Worm (Caenorhabditis elegans) whole organism, L2 larva: Measurements from ENCODE around the gene W06A7.2.

Experiments
- C34F6.9 ChIP-seq: fragments of 150-350 bp; optimal IDR thresholded peaks from 2 replicates; lab custom pipeline; 2014; ENCODE audit warnings: missing biosample characterization, missing genetic modification characterization
- F13H6.1 ChIP-seq: sonication (generic microtip); optimal IDR thresholded peaks from 2 replicates; lab custom pipeline; 2016; ENCODE audit warnings: missing genetic modification characterization, missing compliant biosample characterization
- Y55F3AM.14 ChIP-seq: fragments of 200-800 bp; sonication (Bioruptor generic); optimal IDR thresholded peaks from 2 replicates; lab custom pipeline; 2018; ENCODE audit warnings: mild to moderate bottlenecking, missing genetic modification characterization, missing compliant biosample characterization
- ZK546.5 ChIP-seq: sonication (generic microtip); optimal IDR thresholded peaks from 2 replicates; lab custom pipeline; 2017; ENCODE audit warnings: missing biosample characterization, missing genetic modification characterization
- ceh-16 ChIP-seq: fragments of 150-350 bp; optimal IDR thresholded peaks from 2 replicates; lab custom pipeline; 2014; ENCODE audit warnings: missing biosample characterization, missing genetic modification characterization
- ceh-82 ChIP-seq: fragments of 150-350 bp; optimal IDR thresholded peaks from 2 replicates; lab custom pipeline; 2014; ENCODE audit warnings: missing biosample characterization, missing genetic modification characterization
- crh-2 ChIP-seq: sonication (generic microtip); optimal IDR thresholded peaks from 2 replicates; lab custom pipeline; 2017; ENCODE audit warnings: missing biosample characterization, missing genetic modification characterization
- dmd-4 ChIP-seq: sonication (generic microtip); optimal IDR thresholded peaks from 2 replicates; lab custom pipeline; 2017; ENCODE audit warnings: missing biosample characterization, missing genetic modification characterization
- egl-27 ChIP-seq: sonication (generic microtip); optimal IDR thresholded peaks from 3 replicates; lab custom pipeline; 2017; ENCODE audit warnings: missing biosample characterization, missing genetic modification reagents, missing genetic modification characterization
- elt-1 ChIP-seq: fragments of 150-350 bp; optimal IDR thresholded peaks from 2 replicates; lab custom pipeline; 2014; ENCODE audit warnings: missing biosample characterization, missing genetic modification characterization
- fos-1 ChIP-seq: fragments of 150-350 bp; optimal IDR thresholded peaks from 2 replicates; lab custom pipeline; 2014; ENCODE audit warnings: missing biosample characterization, missing genetic modification characterization
- gmeb-1 ChIP-seq: fragments of 150-350 bp; optimal IDR thresholded peaks from 2 replicates; lab custom pipeline; 2014; ENCODE audit warnings: missing biosample characterization, missing genetic modification characterization
- lin-13 ChIP-seq: fragments of 150-350 bp; optimal IDR thresholded peaks from 2 replicates; lab custom pipeline; 2014; ENCODE audit warnings: missing biosample characterization, missing genetic modification reagents, missing genetic modification characterization
- lin-39 ChIP-seq: fragments of 150-350 bp; optimal IDR thresholded peaks from 2 replicates; lab custom pipeline; 2014; ENCODE audit warnings: missing biosample characterization, missing genetic modification reagents, missing genetic modification characterization
- lsy-2 ChIP-seq, 2 experiments: fragments of 150-350 bp in 1 of 2; sonication (generic microtip) in 1 of 2; optimal IDR thresholded peaks; 2 replicates each; lab custom pipeline; 2014 to 2017; ENCODE audit warnings: missing biosample characterization in 2 of 2, missing genetic modification characterization in 2 of 2
- mab-5 ChIP-seq: fragments of 150-350 bp; optimal IDR thresholded peaks from 2 replicates; lab custom pipeline; 2014; ENCODE audit warnings: missing biosample characterization, missing genetic modification characterization
- mbf-1 ChIP-seq: sonication (generic microtip); optimal IDR thresholded peaks from 2 replicates; lab custom pipeline; 2017; ENCODE audit warnings: missing biosample characterization, missing genetic modification characterization
- mdl-1 ChIP-seq, 2 experiments: fragments of 150-350 bp in 1 of 2; sonication (generic microtip) in 1 of 2; optimal IDR thresholded peaks; 2 replicates each; lab custom pipeline; 2017; ENCODE audit warnings: missing biosample characterization in 2 of 2, missing genetic modification characterization in 2 of 2
- nhr-10 ChIP-seq: sonication (generic microtip); optimal IDR thresholded peaks from 2 replicates; lab custom pipeline; 2017; ENCODE audit warnings: missing biosample characterization, missing genetic modification characterization
- nhr-11 ChIP-seq: fragments of 150-350 bp; optimal IDR thresholded peaks from 2 replicates; lab custom pipeline; 2014; ENCODE audit warnings: missing biosample characterization, missing genetic modification characterization
- nhr-12 ChIP-seq: fragments of 150-350 bp; optimal IDR thresholded peaks from 2 replicates; lab custom pipeline; 2014; ENCODE audit warnings: missing biosample characterization, missing genetic modification characterization
- nhr-129 ChIP-seq: fragments of 150-350 bp; optimal IDR thresholded peaks from 2 replicates; lab custom pipeline; 2014; ENCODE audit warnings: missing biosample characterization, missing genetic modification characterization
- nhr-21 ChIP-seq: fragments of 150-350 bp; optimal IDR thresholded peaks from 2 replicates; lab custom pipeline; 2014; ENCODE audit warnings: missing biosample characterization, missing genetic modification characterization
- nhr-237 ChIP-seq: fragments of 150-350 bp; optimal IDR thresholded peaks from 2 replicates; lab custom pipeline; 2014; ENCODE audit warnings: missing biosample characterization, missing genetic modification characterization
- sem-4 ChIP-seq: fragments of 150-350 bp; optimal IDR thresholded peaks from 2 replicates; lab custom pipeline; 2014; ENCODE audit warnings: missing biosample characterization, missing genetic modification reagents, missing genetic modification characterization
- skn-1 ChIP-seq: sonication (generic microtip); optimal IDR thresholded peaks from 2 replicates; lab custom pipeline; 2017; ENCODE audit warnings: missing biosample characterization, missing genetic modification characterization
- sma-3 ChIP-seq: sonication (generic microtip); optimal IDR thresholded peaks from 2 replicates; lab custom pipeline; 2016; ENCODE audit warnings: missing genetic modification reagents, missing genetic modification characterization, missing compliant biosample characterization
- sma-9 ChIP-seq, 2 experiments: fragments of 150-350 bp in 1 of 2; sonication (generic microtip) in 1 of 2; optimal IDR thresholded peaks; 2 replicates each; lab custom pipeline; 2014 to 2016; ENCODE audit warnings: missing genetic modification characterization in 2 of 2, mild to moderate bottlenecking in 1 of 2, missing biosample characterization in 1 of 2, missing compliant biosample characterization in 1 of 2, missing genetic modification reagents in 1 of 2, moderate library complexity in 1 of 2
- snpc-4 ChIP-seq: fragments of 150-350 bp; optimal IDR thresholded peaks from 2 replicates; lab custom pipeline; 2014; ENCODE audit warnings: missing biosample characterization, missing genetic modification characterization
- unc-55 ChIP-seq: fragments of 150-350 bp; sonication (generic microtip); optimal IDR thresholded peaks from 3 replicates; lab custom pipeline; 2014; ENCODE audit warnings: missing biosample characterization, missing genetic modification reagents, missing genetic modification characterization
- zag-1 ChIP-seq: fragments of 150-350 bp; optimal IDR thresholded peaks from 2 replicates; lab custom pipeline; 2014; ENCODE audit warnings: missing biosample characterization, missing genetic modification characterization
- ztf-1 ChIP-seq: fragments of 200-800 bp; sonication (Bioruptor generic); conservative IDR thresholded peaks from 2 replicates; pipeline ENCODE4 v1.3.6; 2022; ENCODE audit warnings: missing genetic modification characterization, missing compliant biosample characterization
- ztf-11 ChIP-seq: sonication (generic microtip); optimal IDR thresholded peaks from 2 replicates; lab custom pipeline; 2017; ENCODE audit warnings: missing biosample characterization, missing genetic modification characterization

W06A7.2 gene

ce11 chrV:14832121-14832788 lies 10.6 kb downstream of the W06A7.2 start:
- TF ChIP-seq zag-1 (tag; lab: Kevin White, UChicago): peak; percentile 36
- TF ChIP-seq unc-55 (GFP tag; lab: Kevin White, UChicago): peak; percentile 36
- TF ChIP-seq nhr-12: no peak
- TF ChIP-seq, all 48 proteins: peak for 2

ce11 chrV:14832789-14833187 lies 11.1 kb downstream of the W06A7.2 start:
- TF ChIP-seq dmd-4 (tag; lab: Kevin White, UChicago) (no peak), ZK546.5 (no peak), gmeb-1 (tag; lab: Kevin White, UChicago) (no peak), crh-2 (no peak), ztf-11 (tag; lab: Kevin White, UChicago) (no peak), nhr-21 (no peak), nhr-10 (no peak), mab-5 (tag; lab: Kevin White, UChicago) (no peak), ceh-16 (tag; lab: Kevin White, UChicago) (no peak), lsy-2 (tag; optimal IDR thresholded peaks at IDR 0.05; lab: Kevin White, UChicago) (no peak), skn-1 (tag; lab: Kevin White, UChicago) (no peak), zag-1 (tag; lab: Kevin White, UChicago) (no peak), mdl-1 (tag; optimal IDR thresholded peaks at IDR 0.05; lab: Kevin White, UChicago) (no peak), sma-3 (GFP tag; lab: Kevin White, UChicago) (no peak), sem-4 (no peak), nhr-12 (no peak), lin-13 (GFP tag; lab: Kevin White, UChicago) (no peak), egl-27 (tag; lab: Kevin White, UChicago) (no peak), fos-1 (tag; lab: Kevin White, UChicago) (no peak), sma-9 (GFP tag; optimal IDR thresholded peaks at IDR 0.05; lab: Kevin White, UChicago) (no peak), sma-9 (tag; optimal IDR thresholded peaks at IDR 0.05; lab: Kevin White, UChicago) (no peak)

ce11 chrV:14833219-14833618 lies 11.6 kb downstream of the W06A7.2 start:
- TF ChIP-seq F13H6.1 (tag; lab: Kevin White, UChicago) (peak; percentile 39), nhr-129 (peak; percentile 36), C34F6.9 (tag; lab: Kevin White, UChicago) (peak; percentile 44), lsy-2 (tag; optimal IDR thresholded peaks at IDR 0.05; lab: Kevin White, UChicago) (peak in 1 of 2 experiments; percentile 18), sem-4 (peak; percentile 15), zag-1 (tag; lab: Kevin White, UChicago) (peak; percentile 42), mab-5 (tag; lab: Kevin White, UChicago) (peak; percentile 31), nhr-237 (no peak), unc-55 (GFP tag; lab: Kevin White, UChicago) (peak; percentile 32), crh-2 (no peak), nhr-11 (tag; lab: Kevin White, UChicago) (no peak), sma-9 (GFP tag; optimal IDR thresholded peaks at IDR 0.05; lab: Kevin White, UChicago) (peak; percentile 5), sma-9 (tag; optimal IDR thresholded peaks at IDR 0.05; lab: Kevin White, UChicago) (no peak), Y55F3AM.14 (no peak), mdl-1 (tag; optimal IDR thresholded peaks at IDR 0.05; lab: Kevin White, UChicago) (peak in 1 of 2 experiments; percentile 44)
- TF ChIP-seq, all 48 proteins: peak for 10

- TF ChIP-seq F13H6.1 (tag; lab: Kevin White, UChicago) (peak; percentile 13), lsy-2 (tag; optimal IDR thresholded peaks at IDR 0.05; lab: Kevin White, UChicago) (peak in 1 of 2 experiments; percentile 6), nhr-21 (no peak)
These were observed 13.7 kb downstream of the W06A7.2 start for ce11 chrV:14835075-14835991.

- no peak for TF ChIP-seq elt-1
- TF ChIP-seq unc-55 (GFP tag; lab: Kevin White, UChicago): no peak
- TF ChIP-seq snpc-4 (tag; lab: Kevin White, UChicago): no peak
- no peak for TF ChIP-seq nhr-12
- TF ChIP-seq lin-39 (tag; lab: Kevin White, UChicago): no peak
- TF ChIP-seq ceh-82: no peak
- no peak for TF ChIP-seq mbf-1
- TF ChIP-seq mab-5 (tag; lab: Kevin White, UChicago): no peak
- no peak for TF ChIP-seq lin-13 (GFP tag; lab: Kevin White, UChicago)
- no peak for TF ChIP-seq ztf-1
- no peak for TF ChIP-seq nhr-10
- TF ChIP-seq nhr-237: no peak
- TF ChIP-seq skn-1 (tag; lab: Kevin White, UChicago): no peak
- TF ChIP-seq F13H6.1 (tag; lab: Kevin White, UChicago): no peak
- no peak for TF ChIP-seq nhr-11 (tag; lab: Kevin White, UChicago)
- TF ChIP-seq ceh-16 (tag; lab: Kevin White, UChicago): no peak
- no peak for TF ChIP-seq nhr-21
These were observed 16.5 kb downstream of the W06A7.2 start for ce11 chrV:14838130-14838529.
